Fruit fly (Drosophila melanogaster) whole organism, prepupa: ENCODE measurements around the gene CG31675.

ENCODE experiments used
- Met ChIP-seq: fragments of 200-800 bp; sonication (Bioruptor generic); optimal IDR thresholded peaks from 3 replicates; lab custom pipeline; 2016; ENCODE audit warnings: missing biosample characterization, missing genetic modification characterization
- OdsH ChIP-seq: fragments of 200-800 bp; sonication (Bioruptor generic); optimal IDR thresholded peaks from 3 replicates; lab custom pipeline; 2016; ENCODE audit warnings: missing biosample characterization, missing genetic modification characterization
- Sox102F ChIP-seq: fragments of 200-800 bp; sonication (Bioruptor generic); optimal IDR thresholded peaks from 2 replicates; lab custom pipeline; 2016; ENCODE audit warnings: missing biosample characterization, mild to moderate bottlenecking, missing genetic modification characterization
- dac ChIP-seq: fragments of 200-800 bp; sonication (Bioruptor generic); optimal IDR thresholded peaks from 2 replicates; lab custom pipeline; 2017; ENCODE audit warnings: missing biosample characterization, mild to moderate bottlenecking, missing genetic modification characterization
- svp ChIP-seq: fragments of 200-800 bp; sonication (Bioruptor generic); peaks from one replicate; lab custom pipeline; 2016; ENCODE audit warnings: missing biosample characterization, missing genetic modification characterization

dm6 chr2L:20885889-20886507, 18.4 kb downstream of the CG31675 start:
- TF ChIP-seq Met (no peak), svp (GFP tag; lab: Kevin White, UChicago) (no peak), dac (GFP tag; lab: Kevin White, UChicago) (no peak), OdsH (no peak), Sox102F (GFP tag; lab: Kevin White, UChicago) (no peak)
